Fruit fly (Drosophila melanogaster) Kc167 (cell line): Measurements from ENCODE around the gene CG12012.

Experiments used
- Myc ChIP-seq: fragments of >200 bp; optimal IDR thresholded peaks from 2 replicates; lab custom pipeline; 2017; ENCODE audit warnings: missing external identifiers
- Sin3A ChIP-seq: fragments of >200 bp; optimal IDR thresholded peaks from 2 replicates; lab custom pipeline; 2018; ENCODE audit warnings: missing external identifiers
- h ChIP-seq: fragments of >200 bp; optimal IDR thresholded peaks from 3 replicates; lab custom pipeline; 2018; ENCODE audit warnings: missing external identifiers
- insv ChIP-seq: fragments of >200 bp; optimal IDR thresholded peaks from 3 replicates; lab custom pipeline; 2018; ENCODE audit warnings: missing external identifiers
- psq ChIP-seq: fragments of >200 bp; optimal IDR thresholded peaks from 2 replicates; lab custom pipeline; 2017; ENCODE audit warnings: missing external identifiers
- ttk ChIP-seq: sonication (Bioruptor generic); optimal IDR thresholded peaks from 2 replicates; lab custom pipeline; 2017; ENCODE audit warnings: missing external identifiers

Gene CG12012

dm6 chr3L:3342307-3342940 lies 34.1 kb upstream of the CG12012 start:
- TF ChIP-seq psq (lab: Kevin White, UChicago): no peak
- TF ChIP-seq Myc: no peak
- TF ChIP-seq insv: no peak
- no peak for TF ChIP-seq Sin3A (lab: Kevin White, UChicago)
- TF ChIP-seq h (lab: Kevin White, UChicago): no peak
- TF ChIP-seq ttk (lab: Kevin White, UChicago): no peak

dm6 chr3L:3343260-3343659 lies 33.3 kb upstream of the CG12012 start:
- no peak for TF ChIP-seq insv
- TF ChIP-seq psq (lab: Kevin White, UChicago): no peak
- TF ChIP-seq Sin3A (lab: Kevin White, UChicago): no peak
- no peak for TF ChIP-seq Myc
- no peak for TF ChIP-seq ttk (lab: Kevin White, UChicago)

dm6 chr3L:3344528-3344927 lies 32.0 kb upstream of the CG12012 start:
- TF ChIP-seq ttk (lab: Kevin White, UChicago) (no peak), h (lab: Kevin White, UChicago) (no peak), insv (no peak), psq (lab: Kevin White, UChicago) (no peak), Myc (no peak), Sin3A (lab: Kevin White, UChicago) (no peak)

dm6 chr3L:3346294-3346693 lies 30.3 kb upstream of the CG12012 start:
- TF ChIP-seq h (lab: Kevin White, UChicago): no peak
- no peak for TF ChIP-seq ttk (lab: Kevin White, UChicago)
- TF ChIP-seq Sin3A (lab: Kevin White, UChicago): no peak
- TF ChIP-seq Myc: no peak

- TF ChIP-seq Sin3A (lab: Kevin White, UChicago) (no peak), Myc (no peak), psq (lab: Kevin White, UChicago) (no peak), insv (no peak), ttk (lab: Kevin White, UChicago) (no peak), h (lab: Kevin White, UChicago) (no peak)
Observed at dm6 chr3L:3348956-3349824, 27.4 kb upstream of the CG12012 start.

- TF ChIP-seq Sin3A (lab: Kevin White, UChicago) (no peak), Myc (no peak), h (lab: Kevin White, UChicago) (no peak), insv (no peak), psq (lab: Kevin White, UChicago) (no peak), ttk (lab: Kevin White, UChicago) (no peak)
Observed at dm6 chr3L:3349825-3350123, 26.8 kb upstream of the CG12012 start.

- TF ChIP-seq h (lab: Kevin White, UChicago): no peak
- no peak for TF ChIP-seq psq (lab: Kevin White, UChicago)
- no peak for TF ChIP-seq ttk (lab: Kevin White, UChicago)
- no peak for TF ChIP-seq Sin3A (lab: Kevin White, UChicago)
- no peak for TF ChIP-seq insv
- no peak for TF ChIP-seq Myc
Observed at dm6 chr3L:3350572-3351343, 25.8 kb upstream of the CG12012 start.

dm6 chr3L:3351814-3352359 lies 24.7 kb upstream of the CG12012 start:
- TF ChIP-seq ttk (lab: Kevin White, UChicago): no peak
- no peak for TF ChIP-seq Sin3A (lab: Kevin White, UChicago)
- TF ChIP-seq psq (lab: Kevin White, UChicago): no peak
- no peak for TF ChIP-seq h (lab: Kevin White, UChicago)
- TF ChIP-seq insv: no peak
- TF ChIP-seq Myc: no peak

- TF ChIP-seq ttk (lab: Kevin White, UChicago) (no peak), h (lab: Kevin White, UChicago) (no peak), Sin3A (lab: Kevin White, UChicago) (no peak), Myc (no peak), insv (no peak), psq (lab: Kevin White, UChicago) (no peak)
Observed at dm6 chr3L:3352516-3352915, 24.0 kb upstream of the CG12012 start.

dm6 chr3L:3353297-3353696 lies 23.3 kb upstream of the CG12012 start:
- TF ChIP-seq ttk (lab: Kevin White, UChicago): no peak
- TF ChIP-seq h (lab: Kevin White, UChicago): no peak
- no peak for TF ChIP-seq Myc
- no peak for TF ChIP-seq Sin3A (lab: Kevin White, UChicago)
- no peak for TF ChIP-seq insv
- TF ChIP-seq psq (lab: Kevin White, UChicago): no peak

dm6 chr3L:3369256-3369655 lies 7.3 kb upstream of the CG12012 start, which contains the start of gene Drs:
Drs (plus strand) TSS chr3L:3369556.
- TF ChIP-seq h (lab: Kevin White, UChicago) (no peak), Myc (no peak), insv (no peak), Sin3A (lab: Kevin White, UChicago) (no peak), psq (lab: Kevin White, UChicago) (no peak), ttk (lab: Kevin White, UChicago) (no peak)
